Worm (Caenorhabditis elegans) whole organism, L2 larva: ENCODE data around the gene ace-4.

Experiments
- C34F6.9 ChIP-seq: fragments of 150-350 bp; optimal IDR thresholded peaks from 2 replicates; lab custom pipeline; 2014; ENCODE audit warnings: missing biosample characterization, missing genetic modification characterization
- F13H6.1 ChIP-seq: sonication (generic microtip); optimal IDR thresholded peaks from 2 replicates; lab custom pipeline; 2016; ENCODE audit warnings: missing genetic modification characterization, missing compliant biosample characterization
- R02D3.7 ChIP-seq: fragments of 150-350 bp; optimal IDR thresholded peaks from 2 replicates; lab custom pipeline; 2014; ENCODE audit warnings: missing biosample characterization, missing genetic modification characterization
- Y55F3AM.14 ChIP-seq: fragments of 200-800 bp; sonication (Bioruptor generic); optimal IDR thresholded peaks from 2 replicates; lab custom pipeline; 2018; ENCODE audit warnings: mild to moderate bottlenecking, missing genetic modification characterization, missing compliant biosample characterization
- alr-1 ChIP-seq: fragments of 150-350 bp; optimal IDR thresholded peaks from 2 replicates; lab custom pipeline; 2014; ENCODE audit warnings: missing biosample characterization, missing genetic modification characterization
- aly-2 ChIP-seq: fragments of 150-350 bp; optimal IDR thresholded peaks from 2 replicates; lab custom pipeline; 2014; ENCODE audit warnings: missing biosample characterization, missing genetic modification characterization
- blmp-1 ChIP-seq: sonication (generic microtip); optimal IDR thresholded peaks from 2 replicates; lab custom pipeline; 2017; ENCODE audit warnings: missing genetic modification characterization, mild to moderate bottlenecking, missing compliant biosample characterization, antibody characterized with exemption, moderate library complexity; ENCODE audit not compliant: insufficient read depth
- ceh-16 ChIP-seq: fragments of 150-350 bp; optimal IDR thresholded peaks from 2 replicates; lab custom pipeline; 2014; ENCODE audit warnings: missing biosample characterization, missing genetic modification characterization
- ceh-82 ChIP-seq: fragments of 150-350 bp; optimal IDR thresholded peaks from 2 replicates; lab custom pipeline; 2014; ENCODE audit warnings: missing biosample characterization, missing genetic modification characterization
- crh-2 ChIP-seq: sonication (generic microtip); optimal IDR thresholded peaks from 2 replicates; lab custom pipeline; 2017; ENCODE audit warnings: missing biosample characterization, missing genetic modification characterization
- dmd-4 ChIP-seq: sonication (generic microtip); optimal IDR thresholded peaks from 2 replicates; lab custom pipeline; 2017; ENCODE audit warnings: missing biosample characterization, missing genetic modification characterization
- egl-27 ChIP-seq: sonication (generic microtip); optimal IDR thresholded peaks from 3 replicates; lab custom pipeline; 2017; ENCODE audit warnings: missing biosample characterization, missing genetic modification reagents, missing genetic modification characterization
- elt-1 ChIP-seq: fragments of 150-350 bp; optimal IDR thresholded peaks from 2 replicates; lab custom pipeline; 2014; ENCODE audit warnings: missing biosample characterization, missing genetic modification characterization
- elt-3 ChIP-seq: sonication (generic microtip); optimal IDR thresholded peaks from 2 replicates; lab custom pipeline; 2017; ENCODE audit warnings: missing biosample characterization, missing genetic modification characterization
- fos-1 ChIP-seq: fragments of 150-350 bp; optimal IDR thresholded peaks from 2 replicates; lab custom pipeline; 2014; ENCODE audit warnings: missing biosample characterization, missing genetic modification characterization
- lin-11 ChIP-seq: fragments of 150-350 bp; sonication (generic microtip); optimal IDR thresholded peaks from 2 replicates; lab custom pipeline; 2014; ENCODE audit warnings: missing biosample characterization, missing genetic modification characterization, inconsistent platforms, mixed read lengths
- lin-13 ChIP-seq: fragments of 150-350 bp; optimal IDR thresholded peaks from 2 replicates; lab custom pipeline; 2014; ENCODE audit warnings: missing biosample characterization, missing genetic modification reagents, missing genetic modification characterization
- lin-39 ChIP-seq: fragments of 150-350 bp; optimal IDR thresholded peaks from 2 replicates; lab custom pipeline; 2014; ENCODE audit warnings: missing biosample characterization, missing genetic modification reagents, missing genetic modification characterization
- lsy-2 ChIP-seq, 2 experiments: fragments of 150-350 bp in 1 of 2; sonication (generic microtip) in 1 of 2; optimal IDR thresholded peaks; 2 replicates each; lab custom pipeline; 2014 to 2017; ENCODE audit warnings: missing biosample characterization in 2 of 2, missing genetic modification characterization in 2 of 2
- mdl-1 ChIP-seq, 2 experiments: fragments of 150-350 bp in 1 of 2; sonication (generic microtip) in 1 of 2; optimal IDR thresholded peaks; 2 replicates each; lab custom pipeline; 2017; ENCODE audit warnings: missing biosample characterization in 2 of 2, missing genetic modification characterization in 2 of 2
- nhr-129 ChIP-seq: fragments of 150-350 bp; optimal IDR thresholded peaks from 2 replicates; lab custom pipeline; 2014; ENCODE audit warnings: missing biosample characterization, missing genetic modification characterization
- nhr-21 ChIP-seq: fragments of 150-350 bp; optimal IDR thresholded peaks from 2 replicates; lab custom pipeline; 2014; ENCODE audit warnings: missing biosample characterization, missing genetic modification characterization
- nhr-23 ChIP-seq: fragments of 150-350 bp; optimal IDR thresholded peaks from 2 replicates; lab custom pipeline; 2014; ENCODE audit warnings: missing biosample characterization, missing genetic modification reagents, missing genetic modification characterization
- nhr-237 ChIP-seq: fragments of 150-350 bp; optimal IDR thresholded peaks from 2 replicates; lab custom pipeline; 2014; ENCODE audit warnings: missing biosample characterization, missing genetic modification characterization
- nhr-25 ChIP-seq: fragments of 150-350 bp; sonication (generic microtip); optimal IDR thresholded peaks from 3 replicates; lab custom pipeline; 2014; ENCODE audit warnings: missing biosample characterization, missing genetic modification characterization
- nhr-6 ChIP-seq: fragments of 150-350 bp; optimal IDR thresholded peaks from 2 replicates; lab custom pipeline; 2014; ENCODE audit warnings: missing biosample characterization, missing genetic modification characterization
- nhr-77 ChIP-seq: fragments of 150-350 bp; optimal IDR thresholded peaks from 2 replicates; lab custom pipeline; 2014; ENCODE audit warnings: missing biosample characterization, missing genetic modification characterization
- sem-4 ChIP-seq: fragments of 150-350 bp; optimal IDR thresholded peaks from 2 replicates; lab custom pipeline; 2014; ENCODE audit warnings: missing biosample characterization, missing genetic modification reagents, missing genetic modification characterization
- skn-1 ChIP-seq: sonication (generic microtip); optimal IDR thresholded peaks from 2 replicates; lab custom pipeline; 2017; ENCODE audit warnings: missing biosample characterization, missing genetic modification characterization
- sma-9 ChIP-seq, 2 experiments: fragments of 150-350 bp in 1 of 2; sonication (generic microtip) in 1 of 2; optimal IDR thresholded peaks; 2 replicates each; lab custom pipeline; 2014 to 2016; ENCODE audit warnings: missing genetic modification characterization in 2 of 2, mild to moderate bottlenecking in 1 of 2, missing biosample characterization in 1 of 2, missing compliant biosample characterization in 1 of 2, missing genetic modification reagents in 1 of 2, moderate library complexity in 1 of 2
- unc-39 ChIP-seq: fragments of 150-350 bp; optimal IDR thresholded peaks from 2 replicates; lab custom pipeline; 2014; ENCODE audit warnings: missing biosample characterization, missing genetic modification characterization
- unc-55 ChIP-seq: fragments of 150-350 bp; sonication (generic microtip); optimal IDR thresholded peaks from 3 replicates; lab custom pipeline; 2014; ENCODE audit warnings: missing biosample characterization, missing genetic modification reagents, missing genetic modification characterization
- zag-1 ChIP-seq: fragments of 150-350 bp; optimal IDR thresholded peaks from 2 replicates; lab custom pipeline; 2014; ENCODE audit warnings: missing biosample characterization, missing genetic modification characterization
- ztf-4 ChIP-seq: fragments of 150-350 bp; optimal IDR thresholded peaks from 2 replicates; lab custom pipeline; 2014; ENCODE audit warnings: missing biosample characterization, missing genetic modification characterization

Gene ace-4

ce11 chrII:14206211-14206610 is 8.4 kb downstream of the ace-4 start:
- TF ChIP-seq sem-4 (tag; lab: Kevin White, UChicago): no peak
- TF ChIP-seq nhr-21 (tag; lab: Kevin White, UChicago): no peak

DNA sequence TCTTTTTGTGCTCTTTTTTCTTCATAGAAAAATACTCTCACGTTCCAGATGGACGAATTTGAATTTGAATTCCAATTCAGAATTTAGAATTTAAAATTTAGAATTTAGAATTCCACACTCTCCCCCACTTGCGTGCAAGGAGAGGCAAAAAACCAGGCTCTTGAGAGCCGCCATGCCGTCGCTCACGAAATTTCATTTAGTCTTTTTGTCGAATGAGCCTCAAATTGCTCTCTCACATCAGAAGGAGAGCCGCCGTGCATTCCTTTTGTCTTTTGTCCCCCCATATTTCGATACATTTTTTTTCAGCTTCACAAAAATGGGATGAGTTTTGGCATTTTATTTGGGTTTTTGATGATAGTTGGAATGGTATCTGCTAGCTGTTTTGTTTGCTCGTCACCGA is 13.3 kb downstream of the ace-4 start, which contains the start of gene hot-7:
Gene hot-7 (plus strand): TSS at position 301 of the 400 bp plus-strand sequence.
- no peak for TF ChIP-seq alr-1
- TF ChIP-seq mdl-1 (tag; optimal IDR thresholded peaks at IDR 0.05; lab: Kevin White, UChicago): no peak
- TF ChIP-seq nhr-21 (tag; lab: Kevin White, UChicago): no peak
- no peak for TF ChIP-seq unc-39 (tag; lab: Kevin White, UChicago)

ce11 chrII:14214109-14214508 is 16.3 kb downstream of the ace-4 start, which contains the start of gene Y48B6A.10:
TSS of gene Y48B6A.10 (plus strand) at chrII:14214409.
- TF ChIP-seq unc-39 (tag; lab: Kevin White, UChicago): no peak
- TF ChIP-seq fos-1 (tag; lab: Kevin White, UChicago): no peak
- TF ChIP-seq nhr-6 (tag; lab: Kevin White, UChicago): no peak
- no peak for TF ChIP-seq crh-2 (tag; lab: Kevin White, UChicago)
- TF ChIP-seq lin-39 (tag; lab: Kevin White, UChicago): no peak
- no peak for TF ChIP-seq C34F6.9 (tag; lab: Kevin White, UChicago)
- no peak for TF ChIP-seq elt-1 (tag; lab: Kevin White, UChicago)
- no peak for TF ChIP-seq nhr-25
- TF ChIP-seq ceh-82 (tag; lab: Kevin White, UChicago): no peak
- no peak for TF ChIP-seq F13H6.1 (tag; lab: Kevin White, UChicago)
- no peak for TF ChIP-seq aly-2 (tag; lab: Kevin White, UChicago)
- no peak for TF ChIP-seq mdl-1 (tag; optimal IDR thresholded peaks at IDR 0.05; lab: Kevin White, UChicago)
- TF ChIP-seq ztf-4 (tag; lab: Kevin White, UChicago): no peak
- no peak for TF ChIP-seq lin-13 (GFP tag; lab: Kevin White, UChicago)
- no peak for TF ChIP-seq R02D3.7 (tag; lab: Kevin White, UChicago)

DNA sequence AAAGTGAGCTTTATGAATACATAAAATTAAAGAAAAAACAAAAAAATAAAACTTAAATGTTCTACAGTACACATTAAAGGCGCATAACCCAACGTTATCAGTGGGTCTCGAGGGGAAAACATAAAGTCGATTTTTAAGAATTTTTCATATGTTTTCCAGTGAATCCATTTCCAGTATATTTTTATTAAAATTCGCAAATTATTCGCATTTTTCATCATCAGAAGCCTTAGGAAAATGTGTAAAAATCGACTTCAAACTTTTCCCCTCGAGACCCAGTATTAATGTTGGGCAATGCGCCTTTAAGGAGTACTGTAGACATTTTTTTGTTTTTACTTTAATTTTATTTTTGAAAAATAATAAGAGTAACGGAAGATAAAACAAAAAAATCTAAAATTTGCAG is 20.3 kb downstream of the ace-4 start:
- TF ChIP-seq nhr-129 (no peak), skn-1 (tag; lab: Kevin White, UChicago) (no peak), sma-9 (GFP tag; optimal IDR thresholded peaks at IDR 0.05; lab: Kevin White, UChicago) (no peak), sma-9 (tag; optimal IDR thresholded peaks at IDR 0.05; lab: Kevin White, UChicago) (no peak)
- TF ChIP-seq, all 48 proteins: peak for 0

DNA sequence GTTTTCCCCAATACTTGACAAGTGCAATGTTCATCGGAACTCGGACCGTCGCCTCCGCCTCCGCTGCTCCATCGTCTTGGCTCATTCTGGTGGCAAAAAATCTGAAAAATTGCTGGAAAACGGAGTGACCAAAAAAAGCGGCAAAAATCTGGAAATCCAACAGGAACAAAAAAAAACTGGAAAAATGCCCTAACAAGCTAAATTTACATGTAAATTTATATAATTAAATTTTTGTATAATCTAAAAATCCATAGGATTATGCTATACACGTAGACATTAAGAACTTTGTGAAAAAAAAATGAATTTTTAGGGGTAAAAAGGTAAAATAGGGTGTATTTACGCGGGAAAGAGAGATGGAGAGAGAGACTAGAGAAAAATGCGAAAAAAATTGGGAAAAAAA is 28.3 kb downstream of the ace-4 start, which contains the start of gene Y48B6A.13:
Gene Y48B6A.13 (minus strand): TSS at position 101 of the 400 bp plus-strand sequence.
- TF ChIP-seq nhr-77 (tag; lab: Kevin White, UChicago) (no peak), elt-3 (tag; lab: Kevin White, UChicago) (no peak), F13H6.1 (tag; lab: Kevin White, UChicago) (no peak), lin-39 (tag; lab: Kevin White, UChicago) (no peak), elt-1 (tag; lab: Kevin White, UChicago) (no peak), nhr-6 (tag; lab: Kevin White, UChicago) (no peak), ceh-16 (tag; lab: Kevin White, UChicago) (no peak), crh-2 (tag; lab: Kevin White, UChicago) (no peak), ceh-82 (tag; lab: Kevin White, UChicago) (no peak), dmd-4 (no peak), nhr-23 (tag; lab: Kevin White, UChicago) (no peak), lin-13 (GFP tag; lab: Kevin White, UChicago) (no peak), sma-9 (GFP tag; optimal IDR thresholded peaks at IDR 0.05; lab: Kevin White, UChicago) (no peak), sma-9 (tag; optimal IDR thresholded peaks at IDR 0.05; lab: Kevin White, UChicago) (no peak)
- TF ChIP-seq, all 48 proteins: peak for 0

- no peak for TF ChIP-seq nhr-237 (tag; lab: Kevin White, UChicago)
- no peak for TF ChIP-seq Y55F3AM.14 (GFP tag; lab: Kevin White, UChicago)
- TF ChIP-seq unc-55 (GFP tag; lab: Kevin White, UChicago): no peak
- no peak for TF ChIP-seq lin-39 (tag; lab: Kevin White, UChicago)
- TF ChIP-seq dmd-4: no peak
- TF ChIP-seq unc-39 (tag; lab: Kevin White, UChicago): no peak
- TF ChIP-seq sma-9 (GFP tag; optimal IDR thresholded peaks at IDR 0.05; lab: Kevin White, UChicago): no peak
- no peak for TF ChIP-seq sma-9 (tag; optimal IDR thresholded peaks at IDR 0.05; lab: Kevin White, UChicago)
- no peak for TF ChIP-seq ceh-16 (tag; lab: Kevin White, UChicago)
- TF ChIP-seq egl-27 (tag; lab: Kevin White, UChicago): no peak
- no peak for TF ChIP-seq nhr-129
- TF ChIP-seq lin-11 (tag; lab: Kevin White, UChicago): no peak
- no peak for TF ChIP-seq blmp-1
- no peak for TF ChIP-seq ztf-4 (tag; lab: Kevin White, UChicago)
- TF ChIP-seq nhr-25: no peak
- TF ChIP-seq lin-13 (GFP tag; lab: Kevin White, UChicago): no peak
- no peak for TF ChIP-seq nhr-77 (tag; lab: Kevin White, UChicago)
- TF ChIP-seq zag-1 (tag; lab: Kevin White, UChicago): no peak
- TF ChIP-seq lsy-2 (tag; optimal IDR thresholded peaks at IDR 0.05; lab: Kevin White, UChicago): no peak
- TF ChIP-seq elt-3 (tag; lab: Kevin White, UChicago): no peak
- TF ChIP-seq, all 48 proteins: peak for 0
Measured at ce11 chrII:14230075-14230474, 32.2 kb downstream of the ace-4 start.
